Worm (Caenorhabditis elegans) whole organism, midembryonic: ENCODE results near the gene spp-19.

Experiments used
- T22C8.4 ChIP-seq: fragments of 200-800 bp; sonication (Bioruptor generic); IDR thresholded peaks from 2 replicates; pipeline ENCODE4 v1.3.6; 2022; ENCODE audit warnings: missing genetic modification characterization, missing compliant biosample characterization
- cog-1 ChIP-seq: sonication (generic microtip); optimal IDR thresholded peaks from 2 replicates; lab custom pipeline; 2016; ENCODE audit warnings: missing genetic modification characterization, missing compliant biosample characterization
- flt-1 ChIP-seq: fragments of 200-800 bp; sonication (Bioruptor generic); IDR thresholded peaks from 2 replicates; pipeline ENCODE4 v1.3.6; 2022; ENCODE audit warnings: missing genetic modification characterization, missing compliant biosample characterization
- klf-2 ChIP-seq: fragments of 200-800 bp; sonication (Bioruptor generic); conservative IDR thresholded peaks from 2 replicates; pipeline ENCODE4 v1.3.6; 2022; ENCODE audit warnings: missing genetic modification reagents, missing genetic modification characterization, missing compliant biosample characterization
- med-1 ChIP-seq: sonication (generic microtip); optimal IDR thresholded peaks from 2 replicates; lab custom pipeline; 2017; ENCODE audit warnings: missing genetic modification characterization, mild to moderate bottlenecking, missing compliant biosample characterization, antibody characterized with exemption, missing genetic modification reagents; ENCODE audit not compliant: insufficient read depth
- ref-1 ChIP-seq: fragments of 200-800 bp; sonication (Bioruptor generic); conservative IDR thresholded peaks from 2 replicates; pipeline ENCODE4 v1.3.6; 2022; ENCODE audit warnings: missing genetic modification reagents, missing genetic modification characterization, missing compliant biosample characterization
- tab-1 ChIP-seq: fragments of 200-800 bp; sonication (Bioruptor generic); IDR thresholded peaks from 2 replicates; pipeline ENCODE4 v1.3.6; 2022; ENCODE audit warnings: missing genetic modification characterization, missing compliant biosample characterization
- ztf-23 ChIP-seq: fragments of 200-800 bp; sonication (Bioruptor generic); IDR thresholded peaks from 2 replicates; pipeline ENCODE4 v1.3.6; 2022; ENCODE audit warnings: missing genetic modification reagents, missing genetic modification characterization, missing compliant biosample characterization
- ztf-29 ChIP-seq: fragments of 200-800 bp; sonication (Bioruptor generic); IDR thresholded peaks from 2 replicates; pipeline ENCODE4 v1.3.6; 2022; ENCODE audit warnings: missing genetic modification reagents, missing genetic modification characterization, missing compliant biosample characterization

Gene spp-19

ce11 chrV:6575406-6576130, 14.1 kb upstream of the spp-19 start, which contains the start of gene fut-2:
Gene fut-2 (minus strand): TSS chrV:6575890.
- TF ChIP-seq klf-2 (GFP tag; lab: Robert Waterston, UW) (no peak), ztf-23 (no peak), ref-1 (GFP tag; lab: Robert Waterston, UW) (no peak), T22C8.4 (GFP tag; lab: Robert Waterston, UW) (no peak), tab-1 (GFP tag; lab: Robert Waterston, UW) (no peak), flt-1 (no peak), ztf-29 (GFP tag; lab: Robert Waterston, UW) (no peak), cog-1 (tag; lab: Kevin White, UChicago) (no peak), med-1 (GFP tag; lab: Kevin White, UChicago) (no peak)

- TF ChIP-seq klf-2 (GFP tag; lab: Robert Waterston, UW): no peak
- TF ChIP-seq tab-1 (GFP tag; lab: Robert Waterston, UW): no peak
- no peak for TF ChIP-seq ztf-29 (GFP tag; lab: Robert Waterston, UW)
- no peak for TF ChIP-seq cog-1 (tag; lab: Kevin White, UChicago)
- no peak for TF ChIP-seq flt-1
- TF ChIP-seq ref-1 (GFP tag; lab: Robert Waterston, UW): no peak
- TF ChIP-seq T22C8.4 (GFP tag; lab: Robert Waterston, UW): no peak
- TF ChIP-seq med-1 (GFP tag; lab: Kevin White, UChicago): no peak
- TF ChIP-seq ztf-23: no peak
Measured at ce11 chrV:6565851-6566386, 4.4 kb upstream of the spp-19 start, which contains the start of gene K04A8.1. Gene K04A8.1 (plus strand): TSS chrV:6566336.

ce11 chrV:6559585-6559984, 1.9 kb downstream of the spp-19 start:
- TF ChIP-seq ztf-23 (no peak), ref-1 (GFP tag; lab: Robert Waterston, UW) (no peak), ztf-29 (GFP tag; lab: Robert Waterston, UW) (0 out of 2 replicates have a peak, but pooled peaks have one; percentile 12), T22C8.4 (GFP tag; lab: Robert Waterston, UW) (no peak), klf-2 (GFP tag; lab: Robert Waterston, UW) (no peak), flt-1 (no peak)

ce11 chrV:6559105-6559504, 2.4 kb downstream of the spp-19 start, which contains the start of gene spp-26:
Gene spp-26 (minus strand): TSS chrV:6559205.
- TF ChIP-seq cog-1 (tag; lab: Kevin White, UChicago) (no peak), ref-1 (GFP tag; lab: Robert Waterston, UW) (no peak), T22C8.4 (GFP tag; lab: Robert Waterston, UW) (no peak), klf-2 (GFP tag; lab: Robert Waterston, UW) (no peak), ztf-29 (GFP tag; lab: Robert Waterston, UW) (no peak), flt-1 (no peak), ztf-23 (no peak), med-1 (GFP tag; lab: Kevin White, UChicago) (no peak), tab-1 (GFP tag; lab: Robert Waterston, UW) (no peak)

ce11 chrV:6558103-6558502, 3.4 kb downstream of the spp-19 start, which contains the start of gene spp-20:
Gene spp-20 (minus strand): TSS chrV:6558203.
- TF ChIP-seq flt-1 (no peak), ztf-29 (GFP tag; lab: Robert Waterston, UW) (no peak), tab-1 (GFP tag; lab: Robert Waterston, UW) (no peak), cog-1 (tag; lab: Kevin White, UChicago) (no peak), med-1 (GFP tag; lab: Kevin White, UChicago) (no peak), ztf-23 (no peak), ref-1 (GFP tag; lab: Robert Waterston, UW) (no peak), T22C8.4 (GFP tag; lab: Robert Waterston, UW) (no peak), klf-2 (GFP tag; lab: Robert Waterston, UW) (no peak)

ce11 chrV:6557035-6557434, 4.5 kb downstream of the spp-19 start, which contains the start of gene spp-27:
Gene spp-27 (minus strand): TSS chrV:6557135.
- no peak for TF ChIP-seq ztf-23
- TF ChIP-seq ref-1 (GFP tag; lab: Robert Waterston, UW): no peak
- TF ChIP-seq klf-2 (GFP tag; lab: Robert Waterston, UW): no peak
- no peak for TF ChIP-seq T22C8.4 (GFP tag; lab: Robert Waterston, UW)
- TF ChIP-seq med-1 (GFP tag; lab: Kevin White, UChicago): no peak
- no peak for TF ChIP-seq tab-1 (GFP tag; lab: Robert Waterston, UW)
- TF ChIP-seq flt-1: no peak
- no peak for TF ChIP-seq ztf-29 (GFP tag; lab: Robert Waterston, UW)
- TF ChIP-seq cog-1 (tag; lab: Kevin White, UChicago): no peak

ce11 chrV:6554308-6554707, 7.2 kb downstream of the spp-19 start, which contains the start of gene K04A8.19:
Gene K04A8.19 (minus strand): TSS chrV:6554408.
- no peak for TF ChIP-seq ztf-29 (GFP tag; lab: Robert Waterston, UW)
- no peak for TF ChIP-seq med-1 (GFP tag; lab: Kevin White, UChicago)
- no peak for TF ChIP-seq ref-1 (GFP tag; lab: Robert Waterston, UW)
- TF ChIP-seq ztf-23: no peak
- no peak for TF ChIP-seq T22C8.4 (GFP tag; lab: Robert Waterston, UW)
- no peak for TF ChIP-seq tab-1 (GFP tag; lab: Robert Waterston, UW)
- no peak for TF ChIP-seq flt-1
- TF ChIP-seq cog-1 (tag; lab: Kevin White, UChicago): no peak
- TF ChIP-seq klf-2 (GFP tag; lab: Robert Waterston, UW): no peak

ce11 chrV:6551707-6552390, 9.6 kb downstream of the spp-19 start, which contains the start of gene twk-10:
Gene twk-10 (plus strand): TSS chrV:6552340.
- TF ChIP-seq flt-1: peak; percentile 60; the same call in 1 of the 2 replicates
- TF ChIP-seq tab-1 (GFP tag; lab: Robert Waterston, UW): 0 out of 2 replicates have a peak, but pooled peaks have one; percentile 57
- TF ChIP-seq cog-1 (tag; lab: Kevin White, UChicago): no peak
- TF ChIP-seq med-1 (GFP tag; lab: Kevin White, UChicago): no peak
- no peak for TF ChIP-seq klf-2 (GFP tag; lab: Robert Waterston, UW)
- no peak for TF ChIP-seq ztf-23
- no peak for TF ChIP-seq ztf-29 (GFP tag; lab: Robert Waterston, UW)
- TF ChIP-seq ref-1 (GFP tag; lab: Robert Waterston, UW): peak; percentile 51; the same call in 1 of the 2 replicates
